Fruit fly (Drosophila melanogaster) S2 (cell line): ENCODE measurements around the gene Larp4B.

Experiments used
- CG8478 ChIP-seq: fragments of >200 bp; optimal IDR thresholded peaks from 2 replicates; lab custom pipeline; 2018
- CTCF ChIP-seq, 2 experiments: fragments of >200 bp; optimal IDR thresholded peaks; 2 replicates each; lab custom pipeline; 2018

Larp4B gene

dm6 chr3L:3284900-3285299 lies 60.3 kb downstream of the Larp4B start:
- TF ChIP-seq CTCF (optimal IDR thresholded peaks at IDR 0.05; lab: Kevin White, UChicago) (no peak), CG8478 (lab: Kevin White, UChicago) (no peak)
